Worm (Caenorhabditis elegans): ENCODE data around the gene Y69A2AL.2.

Gene Y69A2AL.2

ce11 chrIV:2481955-2482354 is at the start of gene Y69A2AL.2:
Gene Y69A2AL.2 (plus strand): TSS chrIV:2482255.
- no peak for TF ChIP-seq Y55F3AM.14 (GFP tag; optimal IDR thresholded peaks at IDR 0.05)
- TF ChIP-seq nhr-11 (tag; optimal IDR thresholded peaks at IDR 0.05) = no peak
- no peak for TF ChIP-seq nhr-6 (tag; optimal IDR thresholded peaks at IDR 0.05)
- TF ChIP-seq crh-2 (tag; optimal IDR thresholded peaks at IDR 0.05) = no peak
- TF ChIP-seq lsy-2 (tag; optimal IDR thresholded peaks at IDR 0.05) = no peak
- no peak for TF ChIP-seq egl-27 (tag; optimal IDR thresholded peaks at IDR 0.05)
- TF ChIP-seq mdl-1 (tag; optimal IDR thresholded peaks at IDR 0.05) = no peak
- TF ChIP-seq nhr-77 (tag; optimal IDR thresholded peaks at IDR 0.05) = no peak
- TF ChIP-seq elt-3 (tag; optimal IDR thresholded peaks at IDR 0.05) = no peak
- TF ChIP-seq elt-1 (tag; optimal IDR thresholded peaks at IDR 0.05) = no peak
- no peak for TF ChIP-seq ztf-4 (tag; optimal IDR thresholded peaks at IDR 0.05)
- no peak for TF ChIP-seq ceh-16 (tag; optimal IDR thresholded peaks at IDR 0.05)
- no peak for TF ChIP-seq snpc-4 (tag; optimal IDR thresholded peaks at IDR 0.05)
- TF ChIP-seq unc-55 (GFP tag; optimal IDR thresholded peaks at IDR 0.05) = no peak
- TF ChIP-seq gmeb-1 (tag; optimal IDR thresholded peaks at IDR 0.05) = no peak
- no peak for TF ChIP-seq lin-39 (tag; optimal IDR thresholded peaks at IDR 0.05)
- no peak for TF ChIP-seq lin-13 (GFP tag; optimal IDR thresholded peaks at IDR 0.05)
- no peak for TF ChIP-seq sma-9 (GFP tag; optimal IDR thresholded peaks at IDR 0.05)
- TF ChIP-seq sma-9 (tag; optimal IDR thresholded peaks at IDR 0.05) = no peak
- TF ChIP-seq ceh-82 (tag; optimal IDR thresholded peaks at IDR 0.05) = no peak

DNA sequence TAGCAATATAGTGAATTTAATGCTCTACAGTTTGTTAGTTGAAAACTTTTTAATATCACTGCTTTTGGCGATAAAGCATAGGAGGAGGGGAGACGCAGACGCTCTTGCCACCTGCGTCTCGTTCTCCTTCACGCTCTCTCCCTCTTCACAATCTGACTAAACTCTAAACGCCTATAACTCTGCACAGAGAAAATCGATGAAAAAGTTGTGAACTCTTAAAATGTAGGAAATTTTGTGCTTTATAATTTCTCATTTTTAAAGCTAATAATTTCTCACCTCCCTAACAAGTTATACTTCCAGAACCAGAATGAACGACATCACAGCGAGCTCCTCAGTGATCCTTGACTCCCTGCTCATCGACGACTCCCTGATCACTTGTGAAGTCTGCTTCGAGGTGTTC is 49.4 kb upstream of the Y69A2AL.2 start, which contains the start of gene C45G7.4:
C45G7.4 (plus strand) TSS at position 301 of the 400 bp plus-strand sequence.
- TF ChIP-seq mbf-1 (tag; optimal IDR thresholded peaks at IDR 0.05) = no peak
- no peak for TF ChIP-seq nhr-23 (tag; optimal IDR thresholded peaks at IDR 0.05)

DNA sequence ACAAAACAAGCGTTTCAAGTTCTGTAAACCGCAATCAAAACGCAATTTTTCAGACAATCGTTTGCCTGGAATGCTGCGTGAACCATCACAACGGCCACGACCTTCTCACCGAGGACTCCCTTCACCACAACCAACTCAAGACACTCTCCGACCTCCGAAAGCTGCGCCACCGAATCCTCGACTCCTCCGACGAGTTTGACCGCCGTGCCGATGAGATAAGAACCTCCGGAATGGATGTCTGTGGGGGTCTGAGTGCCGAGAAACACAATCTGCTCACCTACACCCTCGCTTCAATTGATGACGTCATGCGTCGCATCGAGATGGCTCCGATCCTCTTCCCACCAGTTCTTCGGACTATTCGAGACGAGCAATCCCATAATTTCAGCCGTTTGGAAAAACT is 47.7 kb upstream of the Y69A2AL.2 start:
- TF ChIP-seq ceh-16 (tag; optimal IDR thresholded peaks at IDR 0.05) (no peak), nhr-21 (tag; optimal IDR thresholded peaks at IDR 0.05) (no peak), sem-4 (tag; optimal IDR thresholded peaks at IDR 0.05) (no peak), sma-9 (GFP tag; optimal IDR thresholded peaks at IDR 0.05) (no peak), sma-9 (tag; optimal IDR thresholded peaks at IDR 0.05) (no peak), peb-1 (tag; optimal IDR thresholded peaks at IDR 0.05) (no peak), elt-1 (tag; optimal IDR thresholded peaks at IDR 0.05) (no peak), unc-62 (GFP tag; optimal IDR thresholded peaks at IDR 0.05) (no peak), lin-11 (tag; optimal IDR thresholded peaks at IDR 0.05) (no peak), nhr-11 (tag; optimal IDR thresholded peaks at IDR 0.05) (no peak), nhr-6 (tag; optimal IDR thresholded peaks at IDR 0.05) (no peak), ztf-4 (tag; optimal IDR thresholded peaks at IDR 0.05) (no peak)

DNA sequence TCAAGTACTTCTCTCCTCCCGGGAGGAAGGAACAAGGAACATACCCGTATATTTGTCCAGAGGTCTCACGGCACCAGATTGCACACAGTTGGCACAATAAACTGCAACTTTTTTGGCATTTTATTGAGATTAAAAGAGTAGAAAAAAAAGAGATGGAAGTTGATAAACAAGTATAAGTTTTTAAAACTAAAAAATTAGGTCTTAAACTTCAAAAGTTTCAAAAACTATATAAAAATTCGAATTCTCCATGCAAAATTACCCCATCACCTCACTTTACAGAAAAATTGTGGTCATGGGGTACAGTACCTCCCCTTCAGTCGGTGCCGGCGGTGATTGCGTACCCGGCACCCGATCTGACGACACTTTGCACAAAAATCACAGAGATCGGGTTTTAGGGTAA is 30.8 kb upstream of the Y69A2AL.2 start, which contains the start of gene C45G7.13:
C45G7.13 (minus strand) TSS at position 101 of the 400 bp plus-strand sequence.
- TF ChIP-seq nhr-25 (tag; optimal IDR thresholded peaks at IDR 0.05) = no peak

DNA sequence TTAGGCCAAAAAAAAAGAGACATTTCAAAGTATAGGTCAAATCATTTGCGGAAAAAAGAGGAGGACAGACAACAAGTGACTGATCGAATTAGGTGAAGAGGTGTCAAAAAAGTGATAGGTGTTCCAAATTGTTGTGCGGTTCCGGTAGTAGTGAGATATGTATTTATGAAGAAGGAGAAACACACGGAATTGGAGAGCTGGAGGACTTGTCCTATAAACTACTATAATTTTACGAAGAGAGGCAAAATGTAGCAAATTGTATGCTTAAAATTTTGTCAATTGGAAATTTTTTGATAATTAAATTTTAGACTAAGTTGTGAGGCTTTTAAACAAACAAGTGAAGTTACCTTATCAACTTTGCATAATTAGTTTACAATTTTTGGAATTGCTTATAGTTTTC is 30.4 kb upstream of the Y69A2AL.2 start:
- TF ChIP-seq mbf-1 (tag; optimal IDR thresholded peaks at IDR 0.05) = no peak
- no peak for TF ChIP-seq alr-1 (tag; optimal IDR thresholded peaks at IDR 0.05)
- no peak for TF ChIP-seq blmp-1 (tag; optimal IDR thresholded peaks at IDR 0.05; ENCODE audit: insufficient read depth)
- no peak for TF ChIP-seq nhr-10 (tag; optimal IDR thresholded peaks at IDR 0.05)

DNA sequence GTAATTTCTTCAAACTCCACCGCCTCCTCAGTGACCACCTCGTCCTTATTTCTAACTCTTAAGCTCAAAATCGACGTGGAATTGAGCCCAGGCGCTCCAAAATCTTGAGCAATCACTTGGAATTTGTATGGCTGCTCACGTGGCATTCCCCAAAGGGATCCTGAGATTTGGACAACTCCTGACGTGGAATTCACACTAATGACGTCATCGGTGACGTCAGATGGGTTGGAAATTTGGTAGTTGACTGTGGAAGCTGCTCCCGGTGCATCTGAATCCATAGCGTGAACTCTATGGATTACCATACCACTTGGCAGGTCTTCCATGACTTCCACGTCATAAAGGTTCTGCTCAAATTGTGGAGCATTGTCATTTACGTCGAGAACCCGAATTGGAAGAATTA is 26.9 kb upstream of the Y69A2AL.2 start:
- no peak for TF ChIP-seq skn-1 (tag; optimal IDR thresholded peaks at IDR 0.05)
- TF ChIP-seq mab-5 (tag; optimal IDR thresholded peaks at IDR 0.05) = no peak
- no peak for TF ChIP-seq nhr-237 (tag; optimal IDR thresholded peaks at IDR 0.05)
- no peak for TF ChIP-seq zag-1 (tag; optimal IDR thresholded peaks at IDR 0.05)
- TF ChIP-seq lsy-2 (tag; optimal IDR thresholded peaks at IDR 0.05) = no peak
- no peak for TF ChIP-seq nhr-23 (tag; optimal IDR thresholded peaks at IDR 0.05)
- TF ChIP-seq sma-9 (GFP tag; optimal IDR thresholded peaks at IDR 0.05) = no peak
- TF ChIP-seq sma-9 (tag; optimal IDR thresholded peaks at IDR 0.05) = no peak
- TF ChIP-seq nhr-77 (tag; optimal IDR thresholded peaks at IDR 0.05) = no peak
- TF ChIP-seq ceh-82 (tag; optimal IDR thresholded peaks at IDR 0.05) = no peak
